Worm (Caenorhabditis elegans) whole organism, L2 larva: ENCODE measurements around the gene lipl-2.

ENCODE experiments used
- C34F6.9 ChIP-seq: fragments of 150-350 bp; optimal IDR thresholded peaks from 2 replicates; lab custom pipeline; 2014; ENCODE audit warnings: missing biosample characterization, missing genetic modification characterization
- R02D3.7 ChIP-seq: fragments of 150-350 bp; optimal IDR thresholded peaks from 2 replicates; lab custom pipeline; 2014; ENCODE audit warnings: missing biosample characterization, missing genetic modification characterization
- ZK546.5 ChIP-seq: sonication (generic microtip); optimal IDR thresholded peaks from 2 replicates; lab custom pipeline; 2017; ENCODE audit warnings: missing biosample characterization, missing genetic modification characterization
- aly-2 ChIP-seq: fragments of 150-350 bp; optimal IDR thresholded peaks from 2 replicates; lab custom pipeline; 2014; ENCODE audit warnings: missing biosample characterization, missing genetic modification characterization
- ceh-82 ChIP-seq: fragments of 150-350 bp; optimal IDR thresholded peaks from 2 replicates; lab custom pipeline; 2014; ENCODE audit warnings: missing biosample characterization, missing genetic modification characterization
- elt-3 ChIP-seq: sonication (generic microtip); optimal IDR thresholded peaks from 2 replicates; lab custom pipeline; 2017; ENCODE audit warnings: missing biosample characterization, missing genetic modification characterization
- fos-1 ChIP-seq: fragments of 150-350 bp; optimal IDR thresholded peaks from 2 replicates; lab custom pipeline; 2014; ENCODE audit warnings: missing biosample characterization, missing genetic modification characterization
- mdl-1 ChIP-seq, 2 experiments: fragments of 150-350 bp in 1 of 2; sonication (generic microtip) in 1 of 2; optimal IDR thresholded peaks; 2 replicates each; lab custom pipeline; 2017; ENCODE audit warnings: missing biosample characterization in 2 of 2, missing genetic modification characterization in 2 of 2
- nhr-23 ChIP-seq: fragments of 150-350 bp; optimal IDR thresholded peaks from 2 replicates; lab custom pipeline; 2014; ENCODE audit warnings: missing biosample characterization, missing genetic modification reagents, missing genetic modification characterization
- nhr-25 ChIP-seq: fragments of 150-350 bp; sonication (generic microtip); optimal IDR thresholded peaks from 3 replicates; lab custom pipeline; 2014; ENCODE audit warnings: missing biosample characterization, missing genetic modification characterization
- nhr-77 ChIP-seq: fragments of 150-350 bp; optimal IDR thresholded peaks from 2 replicates; lab custom pipeline; 2014; ENCODE audit warnings: missing biosample characterization, missing genetic modification characterization
- skn-1 ChIP-seq: sonication (generic microtip); optimal IDR thresholded peaks from 2 replicates; lab custom pipeline; 2017; ENCODE audit warnings: missing biosample characterization, missing genetic modification characterization
- unc-39 ChIP-seq: fragments of 150-350 bp; optimal IDR thresholded peaks from 2 replicates; lab custom pipeline; 2014; ENCODE audit warnings: missing biosample characterization, missing genetic modification characterization

DNA sequence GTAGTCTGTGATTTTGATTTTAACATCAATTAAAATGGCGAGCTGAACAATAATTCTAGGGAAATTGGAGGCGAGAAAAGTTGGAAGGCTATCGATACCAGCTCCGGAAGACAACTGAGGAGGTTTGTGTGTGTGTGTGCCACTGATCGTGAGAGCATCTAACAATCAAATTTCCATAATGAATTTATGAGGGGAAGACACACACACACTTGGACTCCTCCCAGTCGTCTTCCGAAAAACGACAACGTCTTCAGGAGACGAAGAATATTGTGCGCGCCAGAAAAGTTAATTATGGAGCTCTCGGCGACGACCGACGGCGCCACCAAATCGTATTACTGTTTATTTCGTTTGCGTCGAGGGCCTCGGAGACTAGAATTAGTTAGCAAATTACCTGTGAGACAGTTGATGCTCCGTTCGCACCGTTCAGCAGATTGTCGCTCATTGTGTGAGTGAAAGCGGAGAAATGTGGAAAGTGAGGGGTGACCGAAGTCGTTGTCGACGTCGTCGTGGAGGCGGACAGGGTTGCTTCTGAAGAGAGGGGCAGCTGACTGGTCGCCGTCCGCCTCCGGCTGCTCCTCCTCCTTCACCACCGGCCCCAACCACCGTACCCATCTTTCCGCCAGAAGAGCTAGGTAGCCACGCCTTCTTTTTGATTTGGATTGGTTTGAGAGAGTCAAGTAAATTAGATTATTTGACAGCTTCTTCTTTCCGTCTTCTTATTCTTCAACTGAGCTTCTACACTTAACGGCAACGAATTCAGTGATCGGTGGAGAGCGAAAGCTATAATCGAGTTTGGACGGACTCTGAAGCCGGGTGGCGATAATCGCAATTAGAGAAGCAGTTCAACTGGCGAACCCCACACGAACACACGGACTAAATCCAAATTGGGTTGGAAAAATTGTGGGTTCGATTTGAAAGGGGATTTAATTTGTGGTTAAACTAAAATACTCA is 22.3 kb upstream of the lipl-2 start, which contains the start of gene unc-42:
- no peak for TF ChIP-seq skn-1 (tag; lab: Kevin White, UChicago)
- no peak for TF ChIP-seq aly-2
- TF ChIP-seq unc-39, result no peak
- no peak for TF ChIP-seq nhr-77
- no peak for TF ChIP-seq nhr-25
- TF ChIP-seq mdl-1 (tag; optimal IDR thresholded peaks at IDR 0.05; lab: Kevin White, UChicago), result no peak
- no peak for TF ChIP-seq fos-1 (tag; lab: Kevin White, UChicago)
- no peak for TF ChIP-seq elt-3 (tag; lab: Kevin White, UChicago)
- no peak for TF ChIP-seq nhr-23 (tag; lab: Kevin White, UChicago)
- no peak for TF ChIP-seq ceh-82 (tag; lab: Kevin White, UChicago)
- no peak for TF ChIP-seq ZK546.5 (tag; lab: Kevin White, UChicago)
- TF ChIP-seq C34F6.9, result no peak
- TF ChIP-seq R02D3.7 (tag; lab: Kevin White, UChicago), result no peak
